Worm (Caenorhabditis elegans) whole organism, L3 larva: ENCODE measurements around the gene glb-34.

ENCODE experiments used
- ZK546.5 ChIP-seq: sonication (generic microtip); optimal IDR thresholded peaks from 2 replicates; lab custom pipeline; 2017; ENCODE audit warnings: missing biosample characterization, missing genetic modification characterization
- elt-3 ChIP-seq, 3 experiments: fragments of 150-350 bp in 1 of 3; sonication (generic microtip) in 2 of 3; optimal IDR thresholded peaks; 2 replicates in 2 of 3; 4 replicates in 1 of 3; lab custom pipeline; 2014 to 2017; ENCODE audit warnings: missing biosample characterization in 3 of 3, missing genetic modification characterization in 3 of 3
- fos-1 ChIP-seq: fragments of 150-350 bp; optimal IDR thresholded peaks from 2 replicates; lab custom pipeline; 2014; ENCODE audit warnings: missing biosample characterization, missing genetic modification characterization
- nhr-28 ChIP-seq: fragments of 150-350 bp; optimal IDR thresholded peaks from 2 replicates; lab custom pipeline; 2014; ENCODE audit warnings: missing biosample characterization, missing genetic modification characterization
- nhr-76 ChIP-seq: fragments of 150-350 bp; sonication (generic microtip); optimal IDR thresholded peaks from 5 replicates; lab custom pipeline; 2014; ENCODE audit warnings: missing biosample characterization, missing genetic modification characterization
- nhr-77 ChIP-seq: fragments of 150-350 bp; optimal IDR thresholded peaks from 2 replicates; lab custom pipeline; 2014; ENCODE audit warnings: missing biosample characterization, missing genetic modification characterization
- snpc-4 ChIP-seq: fragments of 150-350 bp; optimal IDR thresholded peaks from 2 replicates; lab custom pipeline; 2014; ENCODE audit warnings: missing biosample characterization, missing genetic modification characterization
- unc-62 ChIP-seq: fragments of 150-350 bp; sonication (generic microtip); optimal IDR thresholded peaks from 4 replicates; lab custom pipeline; 2014; ENCODE audit warnings: missing biosample characterization, missing genetic modification reagents, missing genetic modification characterization
- ztf-11 ChIP-seq: fragments of 150-350 bp; optimal IDR thresholded peaks from 2 replicates; lab custom pipeline; 2014; ENCODE audit warnings: missing biosample characterization, missing genetic modification characterization

The glb-34 gene

DNA sequence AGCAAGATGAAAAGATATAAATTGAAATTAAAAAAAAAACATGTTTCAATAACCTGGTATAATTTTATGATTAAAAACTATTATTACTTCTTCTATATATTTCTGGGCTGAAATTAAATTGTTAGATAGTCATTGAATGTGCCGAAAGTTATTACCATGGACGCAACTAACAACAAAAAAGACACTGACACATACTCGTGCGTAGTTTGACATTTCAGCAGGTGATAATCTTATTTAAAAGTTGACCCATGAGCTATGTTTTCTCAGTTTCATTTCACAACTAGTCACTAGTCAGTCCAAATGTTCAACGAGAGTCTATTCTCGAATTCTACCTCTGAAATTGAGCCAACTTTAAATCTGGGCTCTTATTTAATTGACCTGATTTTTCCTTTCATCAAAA lies 43.8 kb downstream of the glb-34 start, which contains the start of gene T27E7.3:
T27E7.3 (plus strand) TSS at position 301 of the 400 bp plus-strand sequence.
- no peak for TF ChIP-seq nhr-76 (tag; lab: Kevin White, UChicago)
- TF ChIP-seq snpc-4 (tag; lab: Kevin White, UChicago) = no peak
- TF ChIP-seq fos-1 (tag; lab: Kevin White, UChicago) = no peak
- TF ChIP-seq elt-3 (tag; optimal IDR thresholded peaks at IDR 0.05; lab: Kevin White, UChicago) = no peak

DNA sequence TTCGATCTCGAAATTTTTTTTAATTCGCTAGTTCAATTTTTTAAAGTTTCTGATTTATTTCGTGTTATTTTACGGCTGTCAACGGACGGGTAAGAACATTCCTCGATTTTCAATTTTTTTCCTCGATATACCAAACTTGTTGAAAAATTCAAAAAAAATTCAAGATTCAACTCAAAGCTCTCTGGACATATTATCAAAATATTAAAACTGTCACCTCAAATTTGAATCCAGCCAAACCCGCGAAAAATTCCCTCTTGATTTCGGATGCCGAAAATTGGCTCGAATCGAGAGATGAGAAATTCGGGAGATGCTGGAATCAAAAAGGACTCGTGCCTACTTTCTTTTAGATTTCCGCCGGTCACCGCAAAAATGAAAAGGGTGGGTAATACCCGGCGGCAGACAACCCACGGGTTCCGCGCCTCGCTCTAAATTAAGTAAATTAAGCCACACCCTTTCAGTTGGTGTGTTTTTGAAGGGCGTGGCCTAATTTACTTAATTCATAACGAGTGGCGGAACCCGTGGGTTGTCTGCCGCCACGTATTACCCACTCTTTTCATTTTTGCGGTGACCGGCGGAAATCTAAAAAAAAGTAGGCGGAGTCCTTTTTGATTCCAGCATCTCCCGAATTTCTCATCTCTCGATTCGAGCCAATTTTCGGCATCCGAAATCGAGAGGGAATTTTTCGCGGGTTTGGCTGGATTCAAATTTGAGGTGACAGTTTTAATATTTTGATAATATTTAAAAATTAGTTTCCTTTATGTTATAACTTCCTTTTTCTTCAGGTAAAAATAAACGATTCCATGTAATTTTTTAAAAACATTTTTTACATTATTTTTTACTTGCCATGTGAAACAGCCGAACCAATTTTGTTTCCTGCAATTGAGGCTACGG lies 47.0 kb downstream of the glb-34 start:
- peak; percentile 53 for TF ChIP-seq snpc-4 (tag; lab: Kevin White, UChicago)
- TF ChIP-seq, all 47 proteins: peak for 1; not testable (repeated sequence) for 46

DNA sequence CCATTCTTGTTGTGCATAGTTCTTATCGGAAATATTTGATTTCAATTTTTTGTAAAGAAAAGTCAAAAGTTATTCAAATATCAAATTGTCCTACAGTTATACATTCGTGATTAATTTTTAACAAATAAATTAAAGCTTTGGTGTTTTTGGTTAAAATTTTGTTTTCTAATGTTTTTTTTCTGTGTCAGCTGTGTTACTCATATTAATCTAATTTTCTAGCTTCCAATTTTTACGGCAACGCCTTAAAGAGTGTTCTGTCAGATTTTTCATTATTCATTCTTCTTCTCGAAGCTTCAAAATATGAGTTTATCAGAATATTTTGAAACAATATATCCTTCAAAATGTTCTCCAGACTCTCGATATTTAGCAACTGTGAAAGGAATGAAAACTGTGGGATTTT lies 48.9 kb downstream of the glb-34 start, which contains the start of gene srh-63:
srh-63 (plus strand) TSS at position 301 of the 400 bp plus-strand sequence.
- no peak for TF ChIP-seq ztf-11
- no peak for TF ChIP-seq unc-62 (GFP tag; lab: Kevin White, UChicago)
- no peak for TF ChIP-seq nhr-28 (tag; lab: Kevin White, UChicago)
- no peak for TF ChIP-seq ZK546.5 (tag; lab: Kevin White, UChicago)
- no peak for TF ChIP-seq fos-1 (tag; lab: Kevin White, UChicago)
- TF ChIP-seq elt-3 (tag; optimal IDR thresholded peaks at IDR 0.05; lab: Kevin White, UChicago) = no peak
- TF ChIP-seq nhr-77 (tag; lab: Kevin White, UChicago) = no peak
